Worm (Caenorhabditis elegans): ENCODE results near the gene bicd-1.
"Not testable (repeated sequence)": the region's sequence is repeated elsewhere in the genome, so short reads cannot be mapped to it uniquely, and the experiment has no call there.

- TF ChIP-seq ztf-4 (tag; optimal IDR thresholded peaks at IDR 0.05); nhr-25 (tag; optimal IDR thresholded peaks at IDR 0.05); sem-4 (tag; optimal IDR thresholded peaks at IDR 0.05); mdl-1 (tag; optimal IDR thresholded peaks at IDR 0.05); unc-62 (GFP tag; optimal IDR thresholded peaks at IDR 0.05); nhr-11 (tag; optimal IDR thresholded peaks at IDR 0.05); Y55F3AM.14 (GFP tag; optimal IDR thresholded peaks at IDR 0.05); elt-1 (tag; optimal IDR thresholded peaks at IDR 0.05); nhr-23 (tag; optimal IDR thresholded peaks at IDR 0.05); blmp-1 (tag; optimal IDR thresholded peaks at IDR 0.05; ENCODE audit: insufficient read depth); sma-9 (GFP tag; optimal IDR thresholded peaks at IDR 0.05); sma-9 (tag; optimal IDR thresholded peaks at IDR 0.05); elt-3 (tag; optimal IDR thresholded peaks at IDR 0.05); ztf-11 (tag; optimal IDR thresholded peaks at IDR 0.05); lin-39 (tag; optimal IDR thresholded peaks at IDR 0.05): not testable (repeated sequence)
These were observed 26.6 kb upstream of the bicd-1 start, which contains the start of gene nspb-5 for ce11 chrIV:6598740-6599139.
